Fruit fly (Drosophila melanogaster) whole organism, adult: ENCODE measurements around the gene CG14646.

Experiments used
- CG1620 ChIP-seq: fragments of 200-800 bp; sonication (Bioruptor generic); optimal IDR thresholded peaks from 2 replicates; lab custom pipeline; 2016; ENCODE audit warnings: missing biosample characterization, missing genetic modification characterization
- CG7045 ChIP-seq: fragments of 200-800 bp; sonication (Bioruptor generic); optimal IDR thresholded peaks from 2 replicates; lab custom pipeline; 2017; ENCODE audit warnings: missing biosample characterization, mild to moderate bottlenecking, missing genetic modification characterization
- CG7101 ChIP-seq: fragments of 200-800 bp; sonication (Bioruptor generic); optimal IDR thresholded peaks from 2 replicates; lab custom pipeline; 2018; ENCODE audit warnings: missing biosample characterization, mild to moderate bottlenecking, missing genetic modification characterization, moderate library complexity
- Clk ChIP-seq: fragments of 200-800 bp; sonication (Bioruptor generic); optimal IDR thresholded peaks from 2 replicates; lab custom pipeline; 2017; ENCODE audit warnings: missing biosample characterization, missing genetic modification characterization
- Crg-1 ChIP-seq: fragments of 200-800 bp; sonication (Bioruptor generic); optimal IDR thresholded peaks from 2 replicates; lab custom pipeline; 2016; ENCODE audit warnings: missing biosample characterization, missing genetic modification characterization
- Hr96 ChIP-seq: fragments of 200-800 bp; sonication (Bioruptor generic); optimal IDR thresholded peaks from 2 replicates; lab custom pipeline; 2016; ENCODE audit warnings: missing biosample characterization, missing genetic modification characterization
- bab1 ChIP-seq: fragments of 200-800 bp; sonication (Bioruptor generic); optimal IDR thresholded peaks from 3 replicates; lab custom pipeline; 2019; ENCODE audit warnings: missing biosample characterization, mild to moderate bottlenecking, missing genetic modification characterization, moderate library complexity
- cic ChIP-seq: fragments of 200-800 bp; sonication (Bioruptor generic); optimal IDR thresholded peaks from 2 replicates; lab custom pipeline; 2017; ENCODE audit warnings: missing biosample characterization, mild to moderate bottlenecking, missing genetic modification characterization, moderate library complexity
- cnc ChIP-seq, 2 experiments: fragments of >200 bp; optimal IDR thresholded peaks; 2 replicates each; lab custom pipeline; 2017
- kay ChIP-seq: fragments of 200-800 bp; sonication (Bioruptor generic); peaks from one replicate; lab custom pipeline; 2016; ENCODE audit warnings: missing biosample characterization, missing genetic modification characterization, borderline replicate concordance
- pad ChIP-seq: fragments of 200-800 bp; sonication (Bioruptor generic); optimal IDR thresholded peaks from 3 replicates; lab custom pipeline; 2017; ENCODE audit warnings: missing biosample characterization, missing genetic modification characterization, mild to moderate bottlenecking, moderate library complexity, missing genetic modification reagents

dm6 chr3R:4346636-4347035, 43.5 kb upstream of the CG14646 start, which contains the start of gene hkb:
- TF ChIP-seq kay (GFP tag; lab: Kevin White, UChicago) (no peak), CG1620 (GFP tag; lab: Kevin White, UChicago) (no peak), Hr96 (GFP tag; lab: Kevin White, UChicago) (no peak), Crg-1 (GFP tag; lab: Kevin White, UChicago) (no peak), CG7045 (GFP tag; lab: Kevin White, UChicago) (no peak), CG7101 (no peak), Clk (GFP tag; lab: Kevin White, UChicago) (no peak), cnc (optimal IDR thresholded peaks at IDR 0.05; lab: Kevin White, UChicago) (no peak), bab1 (GFP tag; lab: Kevin White, UChicago) (no peak), pad (no peak), cic (GFP tag; lab: Kevin White, UChicago) (no peak)
